Fruit fly (Drosophila melanogaster): Measurements from ENCODE around the gene CG5498.
A peak's percentile ranks its signal among the peaks of the same experiment; 100 is the strongest.

The CG5498 gene

DNA sequence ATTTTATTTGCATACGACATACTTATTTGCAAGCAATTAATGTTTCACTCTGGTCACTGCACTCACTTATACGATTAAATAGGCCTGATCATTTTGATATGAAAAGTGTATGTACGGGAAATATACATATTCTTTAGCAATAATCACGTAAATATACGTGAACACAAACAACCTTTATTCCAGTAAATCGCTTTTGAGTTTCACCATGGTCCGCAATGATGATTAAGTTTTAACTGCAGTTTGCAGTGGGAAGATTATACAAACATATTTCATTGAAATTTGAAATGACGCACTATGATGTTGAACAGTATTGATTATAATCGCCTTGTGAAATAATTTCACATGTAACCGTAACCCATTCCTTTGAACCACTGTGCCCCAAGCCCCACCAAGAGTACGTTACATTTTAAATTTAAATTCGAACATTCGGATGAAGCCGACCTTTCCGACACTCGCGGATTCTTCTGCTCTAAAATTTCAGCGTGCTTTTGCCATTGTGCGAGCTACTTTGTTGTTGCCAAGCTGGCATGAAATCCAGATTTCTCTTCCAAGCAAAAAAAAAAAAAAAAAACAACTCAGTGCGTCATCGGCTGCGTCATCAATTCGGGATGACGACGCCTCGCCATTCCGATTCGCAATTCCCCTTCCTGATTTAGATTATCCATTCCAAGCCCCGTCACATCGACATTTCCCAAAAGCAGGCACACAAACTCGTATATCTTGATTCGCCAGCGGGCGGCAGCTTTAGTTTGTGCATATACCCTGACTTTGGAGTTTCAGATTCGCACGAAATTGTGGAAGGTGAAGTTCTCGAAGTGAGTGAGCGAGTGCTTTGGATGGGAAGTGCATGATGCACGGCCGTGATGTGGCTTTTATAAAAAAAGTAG, 19.8 kb upstream of the CG5498 start (continued):
- no peak for TF ChIP-seq fd85E (GFP tag; optimal IDR thresholded peaks at IDR 0.05)
- no peak for TF ChIP-seq Gug (GFP tag; IDR thresholded peaks at IDR 0.05)
- TF ChIP-seq achi (GFP tag; optimal IDR thresholded peaks at IDR 0.05), result peak; percentile 39
- peak; percentile 41; the same call in 1 of the 3 replicates for TF ChIP-seq CG8119 (GFP tag; IDR thresholded peaks at IDR 0.05)
- TF ChIP-seq cyc (GFP tag; optimal IDR thresholded peaks at IDR 0.05), result peak; percentile 52
- peak; percentile 83 for TF ChIP-seq CG31627 (GFP tag; optimal IDR thresholded peaks at IDR 0.05)
- 0 out of 3 replicates have a peak, but pooled peaks have one; percentile 5 for TF ChIP-seq eg (GFP tag; IDR thresholded peaks at IDR 0.05)
- peak; percentile 36 for TF ChIP-seq CG6854 (GFP tag; optimal IDR thresholded peaks at IDR 0.05)
- TF ChIP-seq Ets21C (GFP tag; optimal IDR thresholded peaks at IDR 0.05), result peak; percentile 74
- TF ChIP-seq dac (GFP tag; optimal IDR thresholded peaks at IDR 0.05), result no peak
- peak; percentile 60 for TF ChIP-seq CG6792 (GFP tag; optimal IDR thresholded peaks at IDR 0.05)
- TF ChIP-seq spab (GFP tag; optimal IDR thresholded peaks at IDR 0.05), result peak; percentile 62
- peak; percentile 30 for TF ChIP-seq CG4318 (GFP tag; optimal IDR thresholded peaks at IDR 0.05)
- TF ChIP-seq CG6808 (GFP tag; optimal IDR thresholded peaks at IDR 0.05), result peak; percentile 80
- TF ChIP-seq net (GFP tag; optimal IDR thresholded peaks at IDR 0.05), result peak; percentile 41
- peak; percentile 93 for TF ChIP-seq Eip78C (GFP tag)
- peak; percentile 57 for TF ChIP-seq acj6 (GFP tag; optimal IDR thresholded peaks at IDR 0.05)

DNA sequence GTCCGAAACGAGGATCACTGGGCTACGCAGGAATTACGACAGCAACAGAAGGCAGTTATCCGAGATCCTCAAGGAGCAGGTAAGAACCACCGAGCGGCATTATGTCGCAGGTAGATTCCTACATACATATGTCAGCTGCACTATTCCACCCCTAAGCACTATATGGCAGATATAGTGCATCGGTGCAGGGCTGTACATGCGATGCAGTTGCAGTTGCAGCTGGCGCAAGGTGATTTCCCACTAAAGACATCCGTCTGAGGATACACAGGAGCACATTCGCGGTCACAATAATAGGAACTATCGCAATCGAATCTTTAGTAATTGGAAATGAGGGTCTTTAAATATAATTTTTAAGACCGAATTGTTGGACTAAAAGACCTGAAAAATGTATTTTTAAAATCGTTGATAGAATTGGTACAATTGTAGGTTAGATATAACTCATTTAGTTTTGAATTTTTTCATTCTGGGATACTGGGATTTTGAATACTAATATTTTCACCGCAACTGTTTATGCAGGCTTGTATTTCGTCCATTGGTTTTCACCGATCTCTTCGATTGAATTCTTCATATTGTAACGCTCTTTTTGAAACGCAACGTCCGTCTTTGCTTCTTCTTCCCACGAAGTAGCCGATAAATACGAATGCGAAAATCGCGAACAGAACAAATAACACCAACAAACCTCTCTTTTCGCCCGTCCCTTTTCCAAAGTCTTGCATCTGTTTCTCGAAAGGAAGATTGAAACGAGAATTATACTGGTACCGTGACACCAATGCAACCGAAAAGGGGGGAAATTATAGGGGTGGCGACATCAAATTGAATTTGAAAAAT, 19.0 kb upstream of the CG5498 start:
- TF ChIP-seq Eip75B (GFP tag; optimal IDR thresholded peaks at IDR 0.05) (peak; percentile 69), topi (GFP tag; optimal IDR thresholded peaks at IDR 0.05) (peak; percentile 60), CG3919 (GFP tag; optimal IDR thresholded peaks at IDR 0.05) (peak; percentile 56), CG10669 (GFP tag; optimal IDR thresholded peaks at IDR 0.05) (peak; percentile 77), pdm3 (GFP tag; optimal IDR thresholded peaks at IDR 0.05) (peak; percentile 65), vri (GFP tag; optimal IDR thresholded peaks at IDR 0.05) (peak; percentile 49), CG6808 (GFP tag; optimal IDR thresholded peaks at IDR 0.05) (peak; percentile 76), net (GFP tag; optimal IDR thresholded peaks at IDR 0.05) (peak; percentile 17), Eip78C (GFP tag) (peak; percentile 91), CG1621 (tag; optimal IDR thresholded peaks at IDR 0.05) (peak; percentile 75), svp (GFP tag) (peak; percentile 80), ss (GFP tag; optimal IDR thresholded peaks at IDR 0.05) (peak; percentile 55 to 86), CG8319 (GFP tag; optimal IDR thresholded peaks at IDR 0.05) (peak; percentile 34), eg (GFP tag; IDR thresholded peaks at IDR 0.05) (no peak), cyc (GFP tag; optimal IDR thresholded peaks at IDR 0.05) (peak; percentile 53), CG11902 (GFP tag; optimal IDR thresholded peaks at IDR 0.05) (peak; percentile 62), achi (GFP tag; optimal IDR thresholded peaks at IDR 0.05) (peak; percentile 66), fkh (GFP tag; optimal IDR thresholded peaks at IDR 0.05) (no peak), Ets21C (GFP tag; optimal IDR thresholded peaks at IDR 0.05) (peak; percentile 46), spab (GFP tag; optimal IDR thresholded peaks at IDR 0.05) (peak; percentile 73), CG8632 (GFP tag; optimal IDR thresholded peaks at IDR 0.05) (peak; percentile 49), lz (GFP tag; optimal IDR thresholded peaks at IDR 0.05) (peak; percentile 68), CG15336 (GFP tag; IDR thresholded peaks at IDR 0.05) (peak; percentile 25; the same call in 1 of the 2 replicates), Hr39 (GFP tag; optimal IDR thresholded peaks at IDR 0.05) (peak; percentile 70), CG7368 (GFP tag; optimal IDR thresholded peaks at IDR 0.05) (peak; percentile 55), salr (GFP tag; optimal IDR thresholded peaks at IDR 0.05) (peak in 1 of 2 experiments; percentile 57), Sox102F (GFP tag; optimal IDR thresholded peaks at IDR 0.05) (peak; percentile 51), CG6792 (GFP tag; optimal IDR thresholded peaks at IDR 0.05) (peak; percentile 72), CG34406 (GFP tag; optimal IDR thresholded peaks at IDR 0.05) (peak; percentile 60), Blimp-1 (GFP tag; optimal IDR thresholded peaks at IDR 0.05) (no peak), CG32006 (GFP tag; optimal IDR thresholded peaks at IDR 0.05) (no peak), CG4318 (GFP tag; optimal IDR thresholded peaks at IDR 0.05) (no peak), Met (GFP tag; optimal IDR thresholded peaks at IDR 0.05) (peak; percentile 62), CG6163 (GFP tag; IDR thresholded peaks at IDR 0.05) (peak; percentile 77), fd85E (GFP tag; optimal IDR thresholded peaks at IDR 0.05) (no peak), CG6276 (GFP tag; optimal IDR thresholded peaks at IDR 0.05) (no peak), CG9139 (GFP tag; optimal IDR thresholded peaks at IDR 0.05) (peak; percentile 73), CG31627 (GFP tag; optimal IDR thresholded peaks at IDR 0.05) (peak; percentile 64), Smox (GFP tag; optimal IDR thresholded peaks at IDR 0.05) (peak; percentile 72), acj6 (GFP tag; optimal IDR thresholded peaks at IDR 0.05) (peak; percentile 73)
